Worm (Caenorhabditis elegans): Measurements from ENCODE around the gene C01G10.14.

Gene C01G10.14

ce11 chrV:15105893-15106598 lies at the start of gene C01G10.14:
C01G10.14 (minus strand) TSS chrV:15105943.
- peak; percentile 82 for TF ChIP-seq tbp1 (GFP tag; optimal IDR thresholded peaks at IDR 0.05)
- peak; percentile 55; the same call in 1 of the 2 replicates for TF ChIP-seq lin-26 (GFP tag; IDR thresholded peaks at IDR 0.05)
- peak; percentile 50; the same call in 1 of the 2 replicates for TF ChIP-seq ztf-25 (GFP tag; IDR thresholded peaks at IDR 0.05)
- peak; percentile 58 for TF ChIP-seq B0261.1 (tag; optimal IDR thresholded peaks at IDR 0.05)
- peak; percentile 73; the same call in 1 of the 2 replicates for TF ChIP-seq hmg-1.2 (GFP tag; IDR thresholded peaks at IDR 0.05)
- peak; percentile 36; the same call in 1 of the 2 replicates for TF ChIP-seq nfyb-1 (GFP tag; IDR thresholded peaks at IDR 0.05)

ce11 chrV:15153277-15153676 lies 47.5 kb upstream of the C01G10.14 start, which contains the start of gene srh-55:
srh-55 (plus strand) TSS chrV:15153577.
- no peak for TF ChIP-seq ceh-27 (GFP tag; optimal IDR thresholded peaks at IDR 0.05)
- TF ChIP-seq gei-17 (GFP tag; optimal IDR thresholded peaks at IDR 0.05) = no peak
- TF ChIP-seq aptf-2 (GFP tag; conservative IDR thresholded peaks at IDR 0.05) = no peak
- TF ChIP-seq cebp-1 (GFP tag; IDR thresholded peaks at IDR 0.05) = no peak
- no peak for TF ChIP-seq cebp-1 (tag; optimal IDR thresholded peaks at IDR 0.05)
- no peak for TF ChIP-seq bed-2 (GFP tag; IDR thresholded peaks at IDR 0.05)
- TF ChIP-seq F49E8.2 (tag; optimal IDR thresholded peaks at IDR 0.05; ENCODE audit: insufficient read depth) = no peak
- TF ChIP-seq efl-1 (GFP tag; optimal IDR thresholded peaks at IDR 0.05) = no peak
- TF ChIP-seq B0336.3 (GFP tag; IDR thresholded peaks at IDR 0.05) = no peak
- TF ChIP-seq T26A5.8 (tag; optimal IDR thresholded peaks at IDR 0.05) = no peak
- no peak for TF ChIP-seq ceh-58 (GFP tag; IDR thresholded peaks at IDR 0.05)
- TF ChIP-seq chd-7 (tag; optimal IDR thresholded peaks at IDR 0.05) = no peak
- TF ChIP-seq egl-44 (GFP tag; IDR thresholded peaks at IDR 0.05) = no peak
- no peak for TF ChIP-seq sea-2 (GFP tag; IDR thresholded peaks at IDR 0.05)
- TF ChIP-seq Y95B8A.8 (GFP tag; IDR thresholded peaks at IDR 0.05) = no peak
- TF ChIP-seq ztf-3 (GFP tag; optimal IDR thresholded peaks at IDR 0.05) = no peak
- no peak for TF ChIP-seq somi-1 (GFP tag; optimal IDR thresholded peaks at IDR 0.05)
- no peak for TF ChIP-seq nhr-120 (GFP tag; IDR thresholded peaks at IDR 0.05)
- TF ChIP-seq lin-40 (tag; optimal IDR thresholded peaks at IDR 0.05) = no peak

ce11 chrV:15152010-15152409 lies 46.3 kb upstream of the C01G10.14 start:
- TF ChIP-seq mes-4 (tag; optimal IDR thresholded peaks at IDR 0.05) (no peak), F10E7.11 (tag; optimal IDR thresholded peaks at IDR 0.05) (no peak), tbp1 (GFP tag; optimal IDR thresholded peaks at IDR 0.05) (no peak), ztf-22 (GFP tag; optimal IDR thresholded peaks at IDR 0.05) (no peak), Y53G8AR.9 (GFP tag; conservative IDR thresholded peaks at IDR 0.05) (no peak), pha-4 (tag; optimal IDR thresholded peaks at IDR 0.05) (no peak), egl-18 (GFP tag; IDR thresholded peaks at IDR 0.05) (no peak), chd-7 (tag; optimal IDR thresholded peaks at IDR 0.05) (no peak)

- no peak for TF ChIP-seq pha-4 (tag; optimal IDR thresholded peaks at IDR 0.05)
- TF ChIP-seq T07F8.4 (tag; optimal IDR thresholded peaks at IDR 0.05) = no peak
- TF ChIP-seq dox-1 (GFP tag; IDR thresholded peaks at IDR 0.05) = no peak
- no peak for TF ChIP-seq K12H6.12 (tag; optimal IDR thresholded peaks at IDR 0.05)
- TF ChIP-seq zim-3 (tag; optimal IDR thresholded peaks at IDR 0.05) = no peak
- TF ChIP-seq lir-1 (GFP tag; conservative IDR thresholded peaks at IDR 0.05) = no peak
- TF ChIP-seq hrde-1 (tag; optimal IDR thresholded peaks at IDR 0.05; ENCODE audit: borderline replicate concordance) = no peak
- TF ChIP-seq attf-3 (GFP tag; conservative IDR thresholded peaks at IDR 0.05) = no peak
- TF ChIP-seq ceh-58 (GFP tag; IDR thresholded peaks at IDR 0.05) = no peak
- no peak for TF ChIP-seq F39B2.1 (GFP tag; IDR thresholded peaks at IDR 0.05)
- no peak for TF ChIP-seq B0035.1 (tag; optimal IDR thresholded peaks at IDR 0.05)
- TF ChIP-seq Y53G8AR.9 (GFP tag; conservative IDR thresholded peaks at IDR 0.05) = no peak
- no peak for TF ChIP-seq nhr-120 (GFP tag; IDR thresholded peaks at IDR 0.05)
- TF ChIP-seq nfya-1 (tag; optimal IDR thresholded peaks at IDR 0.05; ENCODE audit: borderline replicate concordance, insufficient read depth) = no peak
- TF ChIP-seq ztf-6 (GFP tag; IDR thresholded peaks at IDR 0.05) = no peak
- TF ChIP-seq nhr-90 (tag; optimal IDR thresholded peaks at IDR 0.05) = no peak
- no peak for TF ChIP-seq nhr-27 (tag; optimal IDR thresholded peaks at IDR 0.05)
Observed at ce11 chrV:15150661-15151060, 44.9 kb upstream of the C01G10.14 start, which contains the start of gene T09F5.2. T09F5.2 (plus strand) TSS chrV:15150961.
